Fruit fly (Drosophila melanogaster) whole organism, wandering third instar larva: ENCODE results near the gene CG10035.

ENCODE experiments used
- Abd-B ChIP-seq: fragments of >200 bp; optimal IDR thresholded peaks from 2 replicates; lab custom pipeline; 2017; ENCODE audit warnings: missing biosample characterization, missing genetic modification characterization
- Dif ChIP-seq: fragments of 200-275, 200-300 bp; sonication (Bioruptor generic); optimal IDR thresholded peaks from 2 replicates; lab custom pipeline; 2018; ENCODE audit warnings: missing biosample characterization, missing genetic modification characterization; ENCODE audit not compliant: partially characterized antibody
- GATAd ChIP-seq: sonication (Bioruptor generic); optimal IDR thresholded peaks from 2 replicates; lab custom pipeline; 2016; ENCODE audit warnings: missing biosample characterization, missing genetic modification characterization
- OdsH ChIP-seq: fragments of 200-800 bp; sonication (Bioruptor generic); optimal IDR thresholded peaks from 2 replicates; lab custom pipeline; 2016; ENCODE audit warnings: missing biosample characterization, mild to moderate bottlenecking, missing genetic modification characterization
- Sp1 ChIP-seq: fragments of 200-800 bp; sonication (Bioruptor generic); optimal IDR thresholded peaks from 3 replicates; lab custom pipeline; 2019; ENCODE audit warnings: missing biosample characterization, mild to moderate bottlenecking, missing genetic modification characterization, moderate library complexity
- dl ChIP-seq, 2 experiments: fragments of 175-275, 200-275 bp in 1 of 2; fragments of 200-275 bp in 1 of 2; sonication (Bioruptor generic); optimal IDR thresholded peaks; lab custom pipeline; 2018; ENCODE audit warnings: mild to moderate bottlenecking in 2 of 2, missing biosample characterization in 2 of 2, missing genetic modification characterization in 2 of 2, moderate library complexity in 2 of 2; ENCODE audit not compliant: partially characterized antibody in 2 of 2, insufficient read depth in 1 of 2
- foxo ChIP-seq, 2 experiments: fragments of 200-800 bp; sonication (Bioruptor generic); optimal IDR thresholded peaks; 2 replicates in 1 of 2; 3 replicates in 1 of 2; lab custom pipeline; 2016 to 2017; ENCODE audit warnings: missing biosample characterization in 2 of 2, missing genetic modification characterization in 2 of 2
- h ChIP-seq: fragments of 200-800 bp; sonication (Bioruptor generic); optimal IDR thresholded peaks from 3 replicates; lab custom pipeline; 2016; ENCODE audit warnings: missing biosample characterization, mild to moderate bottlenecking, missing genetic modification characterization
- pan ChIP-seq: fragments of >200 bp; optimal IDR thresholded peaks from 2 replicates; lab custom pipeline; 2017
- psq ChIP-seq: fragments of 200-800 bp; sonication (Bioruptor generic); optimal IDR thresholded peaks from 3 replicates; lab custom pipeline; 2017; ENCODE audit warnings: missing biosample characterization, mild to moderate bottlenecking, missing genetic modification characterization, moderate library complexity
- usp ChIP-seq: fragments of >200 bp; optimal IDR thresholded peaks from 2 replicates; lab custom pipeline; 2017; ENCODE audit warnings: missing biosample characterization, missing genetic modification characterization

dm6 chr3R:12373800-12374199, 8.7 kb downstream of the CG10035 start, which contains the start of gene GstD4:
- no peak for TF ChIP-seq Dif
- TF ChIP-seq psq (GFP tag; lab: Kevin White, UChicago), result no peak
- no peak for TF ChIP-seq GATAd (GFP tag; lab: Kevin White, UChicago)
- no peak for TF ChIP-seq pan (lab: Kevin White, UChicago)
- no peak for TF ChIP-seq foxo (GFP tag; optimal IDR thresholded peaks at IDR 0.05; lab: Kevin White, UChicago)
- no peak for TF ChIP-seq h
- no peak for TF ChIP-seq Abd-B (GFP tag; lab: Kevin White, UChicago)
- no peak for TF ChIP-seq OdsH (GFP tag; lab: Kevin White, UChicago)
- TF ChIP-seq dl (GFP tag; optimal IDR thresholded peaks at IDR 0.05; lab: Kevin White, UChicago; ENCODE audit: insufficient read depth in 1 of 2, partially characterized antibody in 2 of 2), result no peak
- no peak for TF ChIP-seq usp (GFP tag; lab: Kevin White, UChicago)
- no peak for TF ChIP-seq Sp1 (GFP tag; lab: Kevin White, UChicago)
